Fruit fly (Drosophila melanogaster): ENCODE data around the gene pdm2.

The pdm2 gene

dm6 chr2L:12692343-12693079 lies 35.5 kb downstream of the pdm2 start, which contains the start of the genes CCT4 and CG6153:
Gene CCT4, minus strand, starts transcription at chr2L:12692934.
Gene CG6153, plus strand, starts transcription at chr2L:12692993.
- no peak for TF ChIP-seq usp (GFP tag; optimal IDR thresholded peaks at IDR 0.05)
- TF ChIP-seq Dll (optimal IDR thresholded peaks at IDR 0.05), result no peak
- TF ChIP-seq pan (optimal IDR thresholded peaks at IDR 0.05), result no peak
- no peak for TF ChIP-seq CG8478 (optimal IDR thresholded peaks at IDR 0.05)

DNA sequence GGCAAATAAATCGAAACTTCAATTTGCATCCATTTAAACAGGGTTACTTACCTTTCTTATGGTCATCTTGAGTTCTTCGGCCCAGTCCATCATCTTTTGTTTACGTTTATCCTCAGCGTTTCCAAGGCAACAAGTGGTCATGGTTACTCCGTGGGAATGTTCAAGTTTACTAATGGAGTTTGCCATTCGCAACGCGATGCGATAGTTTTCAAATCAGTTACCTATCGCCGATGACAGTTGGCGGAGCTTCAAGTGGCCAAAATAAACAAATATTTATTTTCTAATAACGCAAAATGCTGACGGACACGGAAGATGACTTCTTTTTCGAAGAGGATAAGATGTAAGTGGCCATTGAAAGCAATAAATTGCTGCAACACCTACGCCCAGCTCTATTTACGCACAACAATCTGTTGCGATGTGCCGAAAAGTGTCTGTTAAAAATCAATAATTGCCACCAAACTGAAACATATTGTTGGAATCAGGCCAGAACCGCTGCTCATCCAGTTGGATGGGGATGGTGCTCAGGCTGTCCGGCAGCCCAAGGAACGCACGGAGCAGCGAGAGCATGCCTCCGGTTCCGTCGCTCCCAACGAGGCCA lies 38.0 kb downstream of the pdm2 start, which contains the start of the genes IFT43 and PICK1:
Gene IFT43 (minus strand): TSS at position 166 of the 598 bp plus-strand sequence.
Gene PICK1 (plus strand): TSS at position 211 of the 598 bp plus-strand sequence.
- no peak for TF ChIP-seq CG8478 (optimal IDR thresholded peaks at IDR 0.05)
- no peak for TF ChIP-seq Dll (optimal IDR thresholded peaks at IDR 0.05)
- no peak for TF ChIP-seq psq (optimal IDR thresholded peaks at IDR 0.05)
- no peak for TF ChIP-seq usp (GFP tag; optimal IDR thresholded peaks at IDR 0.05)
- TF ChIP-seq pan (optimal IDR thresholded peaks at IDR 0.05), result no peak
- no peak for TF ChIP-seq EcR (GFP tag; optimal IDR thresholded peaks at IDR 0.05)

DNA sequence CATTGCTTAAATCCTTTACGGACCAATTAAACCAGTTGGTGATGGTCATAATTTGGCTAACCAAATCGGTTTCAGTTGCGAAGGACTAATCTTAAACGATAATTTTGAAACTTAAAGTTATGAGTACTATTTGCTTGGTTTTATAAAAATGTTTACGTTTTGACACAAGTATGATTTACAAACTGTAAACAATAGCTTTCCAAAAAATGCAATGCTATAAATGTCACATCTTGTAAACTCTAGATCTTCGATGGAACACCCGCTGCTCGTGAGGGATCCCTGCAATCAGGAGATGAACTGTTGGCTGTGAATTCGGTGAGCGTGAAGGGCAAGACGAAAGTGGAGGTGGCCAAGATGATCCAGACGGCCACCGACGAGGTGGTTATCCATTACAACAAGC lies 40.3 kb downstream of the pdm2 start, which contains the start of gene CG5781:
Gene CG5781 (minus strand): TSS at position 101 of the 400 bp plus-strand sequence.
- TF ChIP-seq pan (optimal IDR thresholded peaks at IDR 0.05) (no peak), usp (GFP tag; optimal IDR thresholded peaks at IDR 0.05) (no peak)

- TF ChIP-seq EcR (GFP tag; optimal IDR thresholded peaks at IDR 0.05) (no peak), psq (optimal IDR thresholded peaks at IDR 0.05) (no peak), Dll (optimal IDR thresholded peaks at IDR 0.05) (no peak), CG8478 (optimal IDR thresholded peaks at IDR 0.05) (no peak), pan (optimal IDR thresholded peaks at IDR 0.05) (no peak), usp (GFP tag; optimal IDR thresholded peaks at IDR 0.05) (no peak)
Observed at dm6 chr2L:12700381-12700963, 43.5 kb downstream of the pdm2 start, which contains the start of gene CG17036. Gene CG17036, minus strand, starts transcription at chr2L:12700746.

- TF ChIP-seq EcR (GFP tag; optimal IDR thresholded peaks at IDR 0.05) (no peak), Dll (optimal IDR thresholded peaks at IDR 0.05) (no peak), CG8478 (optimal IDR thresholded peaks at IDR 0.05) (no peak), usp (GFP tag; optimal IDR thresholded peaks at IDR 0.05) (no peak), pan (optimal IDR thresholded peaks at IDR 0.05) (no peak), psq (optimal IDR thresholded peaks at IDR 0.05) (no peak)
Observed at dm6 chr2L:12701498-12701897, 44.5 kb downstream of the pdm2 start.

DNA sequence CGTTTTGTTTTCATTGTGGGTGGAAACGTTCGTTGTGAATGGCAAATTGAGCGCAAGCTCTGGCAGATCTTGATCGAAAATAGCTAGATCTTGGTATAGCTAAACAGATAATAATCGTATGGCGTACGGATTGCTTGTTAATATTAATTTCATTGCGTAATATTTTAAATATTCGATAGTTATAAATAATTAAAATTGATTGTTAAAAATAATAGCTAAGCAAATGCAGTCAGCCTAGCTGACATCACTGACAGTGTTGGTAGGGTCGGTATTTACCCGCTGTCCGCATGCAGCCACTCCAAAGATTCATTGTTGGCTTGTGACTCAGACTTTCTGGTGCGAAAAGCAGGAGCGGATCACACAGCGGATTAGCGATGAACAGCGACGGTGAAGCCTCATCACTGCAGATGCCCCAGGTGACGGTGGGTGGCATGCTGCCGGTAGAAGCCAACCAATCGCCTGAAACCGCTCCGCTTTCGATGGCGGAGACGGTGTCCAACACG lies 47.5 kb downstream of the pdm2 start, which contains the start of the genes CG5776 and spict:
Gene CG5776 (minus strand): TSS at position 34 of the 503 bp plus-strand sequence.
Gene spict (plus strand): TSS at position 308 of the 503 bp plus-strand sequence.
- TF ChIP-seq pan (optimal IDR thresholded peaks at IDR 0.05), result no peak

dm6 chr2L:12705376-12705775 lies 48.4 kb downstream of the pdm2 start:
- TF ChIP-seq pan (optimal IDR thresholded peaks at IDR 0.05) (no peak), CG8478 (optimal IDR thresholded peaks at IDR 0.05) (no peak), Dll (optimal IDR thresholded peaks at IDR 0.05) (no peak), usp (GFP tag; optimal IDR thresholded peaks at IDR 0.05) (no peak), EcR (GFP tag; optimal IDR thresholded peaks at IDR 0.05) (no peak), psq (optimal IDR thresholded peaks at IDR 0.05) (no peak)

DNA sequence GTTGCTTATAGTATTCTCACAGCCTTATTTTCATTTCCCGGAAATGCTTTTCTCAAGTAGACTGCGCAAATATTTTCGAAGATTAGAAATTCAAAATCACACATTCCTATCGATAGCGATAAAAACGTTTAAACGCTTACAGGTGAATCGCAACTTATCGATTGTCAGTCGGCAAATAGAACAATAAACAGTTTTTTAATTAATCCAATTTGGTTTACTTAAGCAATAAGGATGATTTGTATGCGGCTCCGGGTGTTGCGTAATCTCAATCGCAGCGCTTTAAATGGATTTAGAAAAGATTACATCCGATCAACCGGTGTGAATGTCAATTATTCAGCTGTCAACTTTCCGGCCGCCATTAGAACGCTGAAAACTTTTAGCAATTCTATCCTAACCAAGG lies 50.6 kb downstream of the pdm2 start, which contains the start of the genes CG6180 and CG15484:
Gene CG6180 (plus strand): TSS at position 122 of the 400 bp plus-strand sequence.
Gene CG15484 (minus strand): TSS at position 172 of the 400 bp plus-strand sequence.
- no peak for TF ChIP-seq usp (GFP tag; optimal IDR thresholded peaks at IDR 0.05)
- TF ChIP-seq CG8478 (optimal IDR thresholded peaks at IDR 0.05), result no peak
- TF ChIP-seq pan (optimal IDR thresholded peaks at IDR 0.05), result no peak
- no peak for TF ChIP-seq EcR (GFP tag; optimal IDR thresholded peaks at IDR 0.05)

- no peak for TF ChIP-seq pan (optimal IDR thresholded peaks at IDR 0.05)
- TF ChIP-seq CG8478 (optimal IDR thresholded peaks at IDR 0.05), result no peak
- no peak for TF ChIP-seq usp (GFP tag; optimal IDR thresholded peaks at IDR 0.05)
- no peak for TF ChIP-seq EcR (GFP tag; optimal IDR thresholded peaks at IDR 0.05)
- TF ChIP-seq psq (optimal IDR thresholded peaks at IDR 0.05), result no peak
- TF ChIP-seq Dll (optimal IDR thresholded peaks at IDR 0.05), result no peak
Observed at dm6 chr2L:12708576-12708975, 51.6 kb downstream of the pdm2 start.

DNA sequence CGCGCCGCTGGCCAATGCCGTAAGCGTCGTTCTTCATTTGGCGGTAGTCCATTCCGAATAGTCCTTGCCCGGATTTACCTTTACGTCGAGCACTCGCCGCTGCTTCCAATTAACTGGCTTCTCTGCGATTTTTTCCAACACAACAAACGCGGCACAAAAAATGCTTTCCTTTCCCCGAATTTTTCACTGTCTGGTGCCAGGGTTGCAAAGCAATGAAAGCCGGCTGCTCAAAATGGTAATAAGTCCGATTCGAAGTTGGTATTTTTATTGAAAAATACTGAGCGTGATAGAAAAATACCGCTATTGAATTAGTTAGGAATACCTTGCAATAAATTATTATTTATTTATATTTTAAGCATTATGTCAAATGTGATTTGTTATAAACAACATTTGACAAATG lies 55.3 kb downstream of the pdm2 start:
- TF ChIP-seq EcR (GFP tag; optimal IDR thresholded peaks at IDR 0.05) (no peak), psq (optimal IDR thresholded peaks at IDR 0.05) (no peak), CG8478 (optimal IDR thresholded peaks at IDR 0.05) (no peak), Dll (optimal IDR thresholded peaks at IDR 0.05) (no peak), usp (GFP tag; optimal IDR thresholded peaks at IDR 0.05) (no peak), pan (optimal IDR thresholded peaks at IDR 0.05) (no peak)

DNA sequence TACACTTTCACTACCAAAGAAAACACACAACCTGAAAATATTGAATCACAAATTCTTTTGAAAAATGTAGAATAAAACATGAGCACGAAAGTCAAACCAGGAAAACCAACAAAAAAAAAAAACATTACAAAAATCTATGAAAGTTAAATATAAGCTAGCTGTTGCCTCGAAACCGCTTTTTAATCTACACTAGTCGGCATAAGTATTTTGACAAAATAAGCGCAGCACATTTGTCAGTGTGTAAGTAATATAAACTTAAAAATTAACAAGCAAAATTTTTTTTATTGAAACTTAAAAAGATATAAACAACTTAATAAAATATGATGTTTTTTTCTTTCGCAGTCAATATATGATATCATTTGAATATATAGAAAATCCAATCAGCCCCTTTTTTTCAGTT lies 55.9 kb downstream of the pdm2 start, which contains the start of gene CG5787:
Gene CG5787 (minus strand): TSS at position 101 of the 400 bp plus-strand sequence.
- no peak for TF ChIP-seq CG8478 (optimal IDR thresholded peaks at IDR 0.05)
- TF ChIP-seq EcR (GFP tag; optimal IDR thresholded peaks at IDR 0.05), result no peak
- TF ChIP-seq usp (GFP tag; optimal IDR thresholded peaks at IDR 0.05), result no peak
- no peak for TF ChIP-seq Dll (optimal IDR thresholded peaks at IDR 0.05)
- TF ChIP-seq pan (optimal IDR thresholded peaks at IDR 0.05), result no peak
- no peak for TF ChIP-seq psq (optimal IDR thresholded peaks at IDR 0.05)
